Worm (Caenorhabditis elegans) whole organism, late embryonic: ENCODE measurements around the gene str-38.

Experiments
- C08G9.2 ChIP-seq: sonication (generic microtip); optimal IDR thresholded peaks from 2 replicates; lab custom pipeline; 2016; ENCODE audit warnings: mild to moderate bottlenecking, missing genetic modification characterization, moderate library complexity, missing compliant biosample characterization
- K02D7.2 ChIP-seq: sonication (generic microtip); optimal IDR thresholded peaks from 2 replicates; lab custom pipeline; 2017; ENCODE audit warnings: mild to moderate bottlenecking, missing genetic modification characterization, missing compliant biosample characterization
- T23F11.4 ChIP-seq: fragments of 200-800 bp; sonication (Bioruptor generic); optimal IDR thresholded peaks from 2 replicates; lab custom pipeline; 2018; ENCODE audit warnings: mild to moderate bottlenecking, missing genetic modification characterization, missing compliant biosample characterization
- Y22D7AL.16 ChIP-seq: sonication (generic microtip); optimal IDR thresholded peaks from 2 replicates; lab custom pipeline; 2016; ENCODE audit warnings: missing genetic modification characterization, missing compliant biosample characterization
- ahr-1 ChIP-seq: sonication (generic microtip); optimal IDR thresholded peaks from 2 replicates; lab custom pipeline; 2016; ENCODE audit warnings: missing genetic modification characterization, missing compliant biosample characterization
- ama-1 ChIP-seq: fragments of 150-350 bp; optimal IDR thresholded peaks from 2 replicates; lab custom pipeline; 2014
- ceh-14 ChIP-seq: sonication (generic microtip); optimal IDR thresholded peaks from 2 replicates; lab custom pipeline; 2016; ENCODE audit warnings: missing genotype, missing genetic modification characterization, missing compliant biosample characterization
- ceh-18 ChIP-seq: sonication (generic microtip); optimal IDR thresholded peaks from 2 replicates; lab custom pipeline; 2016; ENCODE audit warnings: missing genetic modification characterization, missing compliant biosample characterization
- ceh-24 ChIP-seq: sonication (generic microtip); optimal IDR thresholded peaks from 2 replicates; lab custom pipeline; 2016; ENCODE audit warnings: mild to moderate bottlenecking, missing genetic modification characterization, missing compliant biosample characterization
- ceh-30 ChIP-seq: fragments of 150-350 bp; optimal IDR thresholded peaks from 2 replicates; lab custom pipeline; 2014; ENCODE audit warnings: missing biosample characterization, missing genetic modification characterization
- ceh-31 ChIP-seq: sonication (generic microtip); optimal IDR thresholded peaks from 2 replicates; lab custom pipeline; 2016; ENCODE audit warnings: missing genetic modification characterization, missing compliant biosample characterization
- ceh-45 ChIP-seq: fragments of 200-800 bp; sonication (Bioruptor generic); IDR thresholded peaks from 2 replicates; pipeline ENCODE4 v1.3.6; 2022; ENCODE audit warnings: missing genetic modification reagents, missing genetic modification characterization, missing compliant biosample characterization
- ceh-6 ChIP-seq: fragments of 200-800 bp; sonication (Bioruptor generic); optimal IDR thresholded peaks from 2 replicates; lab custom pipeline; 2018; ENCODE audit warnings: mild to moderate bottlenecking, missing genetic modification characterization, missing compliant biosample characterization
- ceh-9 ChIP-seq: sonication (generic microtip); optimal IDR thresholded peaks from 2 replicates; lab custom pipeline; 2016; ENCODE audit warnings: mild to moderate bottlenecking, missing genetic modification characterization, inconsistent platforms, missing compliant biosample characterization
- dmd-4 ChIP-seq: sonication (generic microtip); optimal IDR thresholded peaks from 2 replicates; lab custom pipeline; 2016; ENCODE audit warnings: borderline replicate concordance, missing genetic modification characterization, missing compliant biosample characterization
- dve-1 ChIP-seq: sonication (generic microtip); optimal IDR thresholded peaks from 2 replicates; lab custom pipeline; 2017; ENCODE audit warnings: antibody characterized with exemption, mild to moderate bottlenecking, missing genetic modification characterization, missing compliant biosample characterization
- elt-4 ChIP-seq: sonication (generic microtip); optimal IDR thresholded peaks from 2 replicates; lab custom pipeline; 2016; ENCODE audit warnings: missing genetic modification characterization, missing compliant biosample characterization
- ets-4 ChIP-seq: sonication (generic microtip); optimal IDR thresholded peaks from 2 replicates; lab custom pipeline; 2016; ENCODE audit warnings: missing genetic modification characterization, missing compliant biosample characterization
- eyg-1 ChIP-seq: sonication (generic microtip); optimal IDR thresholded peaks from 2 replicates; lab custom pipeline; 2016; ENCODE audit warnings: missing genotype, missing genetic modification characterization, missing compliant biosample characterization
- hlh-15 ChIP-seq: sonication (generic microtip); optimal IDR thresholded peaks from 2 replicates; lab custom pipeline; 2016; ENCODE audit warnings: missing genetic modification characterization, missing compliant biosample characterization
- hlh-30 ChIP-seq: sonication (generic microtip); optimal IDR thresholded peaks from 2 replicates; lab custom pipeline; 2017; ENCODE audit warnings: antibody characterized with exemption, missing genetic modification characterization, missing compliant biosample characterization; ENCODE audit not compliant: insufficient read depth
- hlh-6 ChIP-seq: sonication (generic microtip); optimal IDR thresholded peaks from 2 replicates; lab custom pipeline; 2016; ENCODE audit warnings: missing genotype, missing genetic modification characterization, missing compliant biosample characterization
- lim-6 ChIP-seq: sonication (generic microtip); optimal IDR thresholded peaks from 2 replicates; lab custom pipeline; 2016; ENCODE audit warnings: missing genetic modification characterization, missing compliant biosample characterization
- lin-11 ChIP-seq: fragments of 200-800 bp; sonication (Bioruptor generic); optimal IDR thresholded peaks from 2 replicates; lab custom pipeline; 2018; ENCODE audit warnings: mild to moderate bottlenecking, missing genetic modification characterization, missing compliant biosample characterization
- madf-2 ChIP-seq: sonication (generic microtip); optimal IDR thresholded peaks from 2 replicates; lab custom pipeline; 2017; ENCODE audit warnings: missing genetic modification characterization, missing compliant biosample characterization
- nhr-11 ChIP-seq: fragments of 150-350 bp; optimal IDR thresholded peaks from 2 replicates; lab custom pipeline; 2014; ENCODE audit warnings: missing biosample characterization, missing genetic modification characterization
- nhr-232 ChIP-seq: sonication (generic microtip); optimal IDR thresholded peaks from 2 replicates; lab custom pipeline; 2016; ENCODE audit warnings: missing genetic modification characterization, missing compliant biosample characterization
- odd-2 ChIP-seq: sonication (generic microtip); optimal IDR thresholded peaks from 2 replicates; lab custom pipeline; 2017; ENCODE audit warnings: antibody characterized with exemption, mild to moderate bottlenecking, missing genetic modification characterization, missing compliant biosample characterization
- pha-2 ChIP-seq: sonication (generic microtip); optimal IDR thresholded peaks from 2 replicates; lab custom pipeline; 2017; ENCODE audit warnings: mild to moderate bottlenecking, missing genetic modification characterization, missing compliant biosample characterization
- pros-1 ChIP-seq: fragments of 150-350 bp; optimal IDR thresholded peaks from 2 replicates; lab custom pipeline; 2014; ENCODE audit warnings: missing biosample characterization, missing genetic modification reagents, missing genetic modification characterization
- sox-2 ChIP-seq: fragments of 200-800 bp; sonication (Bioruptor generic); IDR thresholded peaks from 2 replicates; pipeline ENCODE4 v1.3.6; 2022; ENCODE audit warnings: missing genetic modification reagents, missing genetic modification characterization, missing compliant biosample characterization
- sox-4 ChIP-seq: sonication (generic microtip); optimal IDR thresholded peaks from 2 replicates; lab custom pipeline; 2017; ENCODE audit warnings: mild to moderate bottlenecking, missing genetic modification characterization, inconsistent platforms, missing compliant biosample characterization
- tbx-2 ChIP-seq: sonication (generic microtip); optimal IDR thresholded peaks from 2 replicates; lab custom pipeline; 2016; ENCODE audit warnings: missing genetic modification characterization, missing compliant biosample characterization
- tbx-7 ChIP-seq: sonication (generic microtip); optimal IDR thresholded peaks from 2 replicates; lab custom pipeline; 2016; ENCODE audit warnings: missing genotype, missing genetic modification characterization, missing compliant biosample characterization
- zip-5 ChIP-seq: sonication (generic microtip); optimal IDR thresholded peaks from 2 replicates; lab custom pipeline; 2016; ENCODE audit warnings: missing genetic modification characterization, missing compliant biosample characterization

str-38 gene

DNA sequence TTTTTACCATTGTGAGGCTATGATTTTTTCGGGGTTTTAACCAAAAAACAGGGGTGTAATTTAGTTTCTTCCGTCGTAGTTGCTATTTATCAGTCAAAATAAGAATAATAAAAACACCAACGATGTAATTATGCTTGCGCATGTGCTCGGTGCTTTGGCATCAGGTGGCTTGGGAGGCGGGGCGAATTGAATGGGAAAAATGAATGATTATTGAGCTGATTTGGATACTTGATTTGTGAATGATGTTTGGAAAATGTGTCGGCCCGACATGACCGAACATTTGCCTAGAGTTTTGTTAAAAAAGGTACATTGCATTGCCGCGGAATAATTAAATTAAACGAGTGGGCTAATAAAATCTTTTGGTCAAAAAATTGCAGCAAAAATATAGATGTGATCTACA is at the start of gene str-38:
str-38 (minus strand) TSS at position 101 of the 400 bp plus-strand sequence.
- TF ChIP-seq ceh-18 (tag; lab: Kevin White, UChicago), result no peak

DNA sequence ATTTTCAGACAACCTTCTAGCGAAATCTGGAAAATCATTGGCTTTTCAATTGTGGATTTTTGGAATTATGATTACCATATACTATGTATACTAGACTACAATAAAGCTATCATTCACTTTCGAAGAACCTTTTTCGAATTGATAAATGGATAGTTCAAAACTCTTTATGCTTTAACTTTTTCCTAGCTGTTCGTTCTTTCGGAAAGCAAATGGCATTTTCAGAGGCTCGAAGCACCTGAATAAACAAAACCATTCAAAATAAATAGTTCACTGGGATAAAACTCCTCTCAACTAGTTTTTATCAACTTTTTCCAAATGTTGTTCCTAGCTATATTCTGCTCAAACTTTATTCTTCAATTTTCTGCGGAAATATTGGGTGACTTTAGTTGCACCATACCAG is 49.0 kb upstream of the str-38 start, which contains the start of gene T26E4.2:
T26E4.2 (plus strand) TSS at position 301 of the 400 bp plus-strand sequence.
- no peak for TF ChIP-seq ets-4
- no peak for TF ChIP-seq Y22D7AL.16 (tag; lab: Kevin White, UChicago)
- no peak for TF ChIP-seq sox-4 (tag; lab: Kevin White, UChicago)
- no peak for TF ChIP-seq pha-2 (tag; lab: Kevin White, UChicago)
- no peak for TF ChIP-seq tbx-2
- no peak for TF ChIP-seq ceh-30 (tag; lab: Kevin White, UChicago)

DNA sequence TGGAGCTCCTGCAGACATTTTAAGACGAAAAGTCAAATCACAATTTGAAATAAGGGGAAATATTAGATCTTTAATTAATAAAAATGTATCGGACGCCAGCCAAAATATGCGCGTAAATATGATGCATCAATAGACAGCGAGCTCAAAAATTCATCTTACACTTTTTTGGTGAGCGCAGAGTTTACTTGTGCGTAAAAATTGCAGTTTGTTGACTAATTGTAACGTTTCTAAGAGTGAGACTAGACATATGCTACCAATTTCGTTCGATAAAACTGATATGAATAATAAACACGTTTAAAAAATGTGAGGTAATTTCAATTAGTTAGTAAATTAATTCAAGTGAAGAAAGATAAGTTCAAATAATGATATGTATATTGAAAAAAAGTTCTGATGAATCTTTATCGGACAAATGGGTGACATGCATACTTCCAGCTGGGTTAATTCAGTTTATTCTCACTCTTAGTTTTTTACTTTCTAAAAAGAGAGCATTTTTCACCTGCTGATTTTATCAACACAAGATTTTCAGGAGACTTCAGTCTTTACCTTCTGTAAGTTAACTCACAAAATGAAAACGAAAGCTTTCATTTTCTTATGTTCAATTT is 47.1 kb upstream of the str-38 start, which contains the start of the genes nhr-285 and irld-52:
nhr-285 (minus strand) TSS at position 101 of the 602 bp plus-strand sequence.
irld-52 (plus strand) TSS at position 552 of the 602 bp plus-strand sequence.
- no peak for TF ChIP-seq pha-2 (tag; lab: Kevin White, UChicago)
- TF ChIP-seq T23F11.4 (GFP tag; lab: Kevin White, UChicago), result no peak
- TF ChIP-seq hlh-30, result no peak
- TF ChIP-seq lin-11 (tag; lab: Kevin White, UChicago), result no peak
- TF ChIP-seq ceh-9 (tag; lab: Kevin White, UChicago), result no peak
- no peak for TF ChIP-seq ceh-45
- no peak for TF ChIP-seq pros-1 (tag; lab: Kevin White, UChicago)
- no peak for TF ChIP-seq ahr-1
- TF ChIP-seq nhr-11 (tag; lab: Kevin White, UChicago), result no peak
- TF ChIP-seq elt-4 (tag; lab: Kevin White, UChicago), result no peak
- TF ChIP-seq hlh-6 (tag; lab: Kevin White, UChicago), result no peak
- no peak for TF ChIP-seq nhr-232 (tag; lab: Kevin White, UChicago)

DNA sequence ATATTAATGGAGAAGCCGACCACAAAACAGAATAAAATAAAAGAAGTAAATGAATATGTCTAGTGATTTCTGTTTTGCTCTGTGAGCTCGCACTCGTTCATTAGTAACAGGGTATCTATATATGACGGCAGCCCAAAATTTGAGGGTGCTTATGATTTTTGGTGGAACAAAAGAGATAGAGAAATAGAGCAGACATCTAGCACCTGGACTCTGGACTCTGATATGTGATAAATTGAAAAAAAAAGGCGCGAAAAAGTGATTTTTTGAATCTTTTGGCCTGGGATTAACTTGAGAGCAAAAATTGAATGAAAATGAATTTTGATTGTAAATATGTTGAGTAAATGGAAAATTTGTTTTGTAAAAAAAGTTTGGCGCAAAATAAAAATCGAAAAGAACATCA is 44.5 kb upstream of the str-38 start, which contains the start of gene nhr-283:
nhr-283 (minus strand) TSS at position 101 of the 400 bp plus-strand sequence.
- no peak for TF ChIP-seq pros-1 (tag; lab: Kevin White, UChicago)

DNA sequence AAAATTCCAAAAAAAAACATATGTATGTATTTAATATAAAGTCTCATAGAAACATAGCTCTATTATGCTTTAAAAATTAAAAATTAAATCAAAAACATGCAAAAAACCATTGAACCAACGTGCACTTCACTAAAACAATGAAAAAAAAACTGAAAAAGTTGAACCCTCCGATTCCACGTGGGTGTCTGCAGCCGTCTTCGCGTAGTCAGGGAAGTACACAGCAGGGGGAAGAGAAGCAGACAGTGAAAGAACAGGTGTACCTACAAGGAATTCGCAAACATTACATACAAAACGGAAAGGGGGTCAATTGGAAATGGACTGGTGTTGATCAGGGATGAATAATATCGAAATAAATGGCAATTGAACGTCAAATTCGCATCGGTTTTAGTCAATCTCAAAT is 41.8 kb upstream of the str-38 start:
- TF ChIP-seq zip-5 (no peak), sox-2 (GFP tag; lab: Robert Waterston, UW) (no peak), odd-2 (tag; lab: Kevin White, UChicago) (no peak), C08G9.2 (tag; lab: Kevin White, UChicago) (no peak), ceh-14 (no peak), ceh-6 (GFP tag; lab: Kevin White, UChicago) (no peak), ama-1 (lab: Kevin White, UChicago) (no peak), tbx-7 (tag; lab: Kevin White, UChicago) (no peak), hlh-30 (no peak), ceh-24 (no peak), K02D7.2 (tag; lab: Kevin White, UChicago) (no peak), ceh-31 (tag; lab: Kevin White, UChicago) (no peak), dmd-4 (tag; lab: Kevin White, UChicago) (no peak), lim-6 (tag; lab: Kevin White, UChicago) (no peak), madf-2 (tag; lab: Kevin White, UChicago) (no peak), hlh-15 (tag; lab: Kevin White, UChicago) (no peak), nhr-11 (tag; lab: Kevin White, UChicago) (no peak), nhr-232 (tag; lab: Kevin White, UChicago) (no peak), eyg-1 (tag; lab: Kevin White, UChicago) (no peak), dve-1 (tag; lab: Kevin White, UChicago) (no peak)
